Worm (Caenorhabditis elegans) whole organism, L2 larva: Measurements from ENCODE around the gene F08F8.7.

Experiments
- ama-1 ChIP-seq: fragments of 150-350 bp; optimal IDR thresholded peaks from 2 replicates; lab custom pipeline; 2018; ENCODE audit warnings: inconsistent platforms
- mab-5 ChIP-seq: fragments of 150-350 bp; optimal IDR thresholded peaks from 2 replicates; lab custom pipeline; 2014; ENCODE audit warnings: missing biosample characterization, missing genetic modification characterization
- peb-1 ChIP-seq: fragments of 150-350 bp; optimal IDR thresholded peaks from 2 replicates; lab custom pipeline; 2014; ENCODE audit warnings: missing biosample characterization, missing genetic modification characterization

- TF ChIP-seq mab-5 (tag; lab: Kevin White, UChicago) (no peak), peb-1 (tag; lab: Kevin White, UChicago) (no peak), ama-1 (lab: Kevin White, UChicago) (peak; percentile 41)
Measured at ce11 chrIII:7299466-7299865, 47.5 kb downstream of the F08F8.7 start, which contains the start of the genes B0361.14 and B0361.9.
